Worm (Caenorhabditis elegans): Measurements from ENCODE around the gene twk-4.

DNA sequence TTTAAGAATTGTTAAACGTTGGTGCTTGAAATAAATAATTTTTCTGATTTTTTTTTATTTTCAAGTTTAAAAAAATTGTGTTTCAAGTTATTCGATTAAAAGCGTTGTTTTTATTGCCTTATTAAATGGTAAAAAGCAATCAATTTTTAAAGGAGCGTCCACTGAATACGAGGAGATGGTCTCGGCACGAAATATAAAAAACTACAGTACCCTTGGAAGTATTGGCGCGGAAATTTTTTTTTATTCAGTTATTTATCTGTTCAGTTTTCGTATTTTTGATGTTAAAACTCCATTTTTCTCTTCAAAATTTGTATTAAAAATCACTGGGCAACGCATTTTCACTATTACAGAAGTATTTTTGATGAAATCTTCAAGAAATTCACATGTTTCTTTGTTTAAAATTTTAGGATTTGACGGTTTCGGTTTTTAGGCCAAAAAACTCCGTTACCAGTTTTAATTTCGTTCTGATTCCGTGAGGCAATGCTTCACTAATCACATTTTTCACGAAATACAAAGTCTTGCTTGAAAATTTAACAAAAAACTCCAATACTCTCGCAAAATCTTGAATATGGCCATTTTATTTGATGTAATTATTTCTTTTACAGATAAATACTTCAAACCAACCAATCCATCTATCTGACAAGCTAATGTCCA is 19.1 kb upstream of the twk-4 start, which contains the start of gene znfx-1:
- TF ChIP-seq lin-39 (tag; optimal IDR thresholded peaks at IDR 0.05) (no peak), nhr-77 (tag; optimal IDR thresholded peaks at IDR 0.05) (no peak), dpl-1 (GFP tag; optimal IDR thresholded peaks at IDR 0.05) (no peak), cey-2 (tag; optimal IDR thresholded peaks at IDR 0.05; ENCODE audit: borderline replicate concordance, insufficient read depth) (no peak), aly-2 (tag; optimal IDR thresholded peaks at IDR 0.05) (no peak), skn-1 (tag; optimal IDR thresholded peaks at IDR 0.05) (no peak), arid-1 (GFP tag; conservative IDR thresholded peaks at IDR 0.05) (no peak), fkh-10 (GFP tag; optimal IDR thresholded peaks at IDR 0.05) (no peak), unc-130 (GFP tag; optimal IDR thresholded peaks at IDR 0.05) (peak; percentile 35), snpc-4 (tag; optimal IDR thresholded peaks at IDR 0.05) (no peak), mdl-1 (tag; optimal IDR thresholded peaks at IDR 0.05) (no peak), nhr-25 (tag; optimal IDR thresholded peaks at IDR 0.05; ENCODE audit: borderline replicate concordance, insufficient read depth) (no peak), pqm-1 (tag; optimal IDR thresholded peaks at IDR 0.05) (no peak)
